Fruit fly (Drosophila melanogaster) whole organism, embryonic: Measurements from ENCODE around the gene Cyp313b1.

Experiments
- B-H2 ChIP-seq: fragments of 200-800 bp; sonication (Bioruptor generic); optimal IDR thresholded peaks from 2 replicates; lab custom pipeline; 2018; ENCODE audit warnings: missing biosample characterization, mild to moderate bottlenecking, missing genetic modification characterization
- BEAF-32 ChIP-seq: fragments of 200-800 bp; sonication (Bioruptor generic); optimal IDR thresholded peaks from 3 replicates; lab custom pipeline; 2017; ENCODE audit warnings: missing biosample characterization, missing genetic modification characterization, mild to moderate bottlenecking, moderate library complexity, missing genetic modification reagents
- CG10147 ChIP-seq: fragments of 200-800 bp; sonication (Bioruptor generic); optimal IDR thresholded peaks from 2 replicates; lab custom pipeline; 2019; ENCODE audit warnings: missing biosample characterization, mild to moderate bottlenecking, missing genetic modification characterization, moderate library complexity
- CG10321 ChIP-seq: fragments of 200-800 bp; sonication (Bioruptor generic); IDR thresholded peaks from 2 replicates; pipeline ENCODE4 v1.3.6; 2022; ENCODE audit warnings: missing biosample characterization, missing genetic modification characterization
- CG10959 ChIP-seq: fragments of 200-800 bp; sonication (Bioruptor generic); IDR thresholded peaks from 2 replicates; pipeline ENCODE4 v1.3.6; 2022; ENCODE audit warnings: missing biosample characterization, missing genetic modification characterization
- CG10979 ChIP-seq: fragments of 200-800 bp; sonication (Bioruptor generic); optimal IDR thresholded peaks from 2 replicates; lab custom pipeline; 2018; ENCODE audit warnings: missing biosample characterization, mild to moderate bottlenecking, missing genetic modification characterization, moderate library complexity
- CG11695 ChIP-seq: fragments of 200-800 bp; sonication (Bioruptor generic); IDR thresholded peaks from 3 replicates; pipeline ENCODE4 v1.3.6; 2022; ENCODE audit warnings: missing biosample characterization, missing genetic modification characterization
- CG12391 ChIP-seq: fragments of 200-800 bp; sonication (Bioruptor generic); optimal IDR thresholded peaks from 3 replicates; lab custom pipeline; 2018; ENCODE audit warnings: missing biosample characterization, mild to moderate bottlenecking, missing genetic modification characterization, moderate library complexity
- CG13424 ChIP-seq: fragments of 200-800 bp; sonication (Bioruptor generic); optimal IDR thresholded peaks from 2 replicates; lab custom pipeline; 2019; ENCODE audit warnings: missing biosample characterization, mild to moderate bottlenecking, missing genetic modification characterization, moderate library complexity
- CG14014 ChIP-seq: fragments of 200-800 bp; sonication (Bioruptor generic); IDR thresholded peaks from 2 replicates; pipeline ENCODE4 v1.3.6; 2022; ENCODE audit warnings: missing biosample characterization, missing genetic modification characterization
- CG1529 ChIP-seq: fragments of 200-800 bp; sonication (Bioruptor generic); optimal IDR thresholded peaks from 3 replicates; lab custom pipeline; 2018; ENCODE audit warnings: missing biosample characterization, missing genetic modification characterization
- CG15514 ChIP-seq: fragments of 200-800 bp; sonication (Bioruptor generic); optimal IDR thresholded peaks from 3 replicates; lab custom pipeline; 2017; ENCODE audit warnings: missing biosample characterization, missing genetic modification characterization, mild to moderate bottlenecking, moderate library complexity, missing genetic modification reagents
- CG1603 ChIP-seq: fragments of 200-800 bp; sonication (Bioruptor generic); optimal IDR thresholded peaks from 2 replicates; lab custom pipeline; 2019; ENCODE audit warnings: missing biosample characterization, mild to moderate bottlenecking, missing genetic modification characterization, moderate library complexity
- CG17328 ChIP-seq: fragments of 200-800 bp; sonication (Bioruptor generic); IDR thresholded peaks from 2 replicates; pipeline ENCODE4 v1.3.6; 2022; ENCODE audit warnings: missing biosample characterization, missing genetic modification characterization
- CG2120 ChIP-seq: fragments of 200-800 bp; sonication (Bioruptor generic); optimal IDR thresholded peaks from 3 replicates; lab custom pipeline; 2016; ENCODE audit warnings: missing biosample characterization, missing genetic modification characterization
- CG30403 ChIP-seq: fragments of 200-800 bp; sonication (Bioruptor generic); optimal IDR thresholded peaks from 3 replicates; lab custom pipeline; 2016; ENCODE audit warnings: missing biosample characterization, missing genetic modification characterization
- CG30431 ChIP-seq: fragments of 200-800 bp; sonication (Bioruptor generic); optimal IDR thresholded peaks from 2 replicates; lab custom pipeline; 2017; ENCODE audit warnings: missing biosample characterization, missing genetic modification characterization
- CG31388 ChIP-seq: fragments of 200-800 bp; sonication (Bioruptor generic); optimal IDR thresholded peaks from 2 replicates; lab custom pipeline; 2016; ENCODE audit warnings: missing biosample characterization, missing genetic modification characterization
- CG32767 ChIP-seq: fragments of 200-800 bp; sonication (Bioruptor generic); IDR thresholded peaks from 2 replicates; pipeline ENCODE4 v1.3.6; 2022; ENCODE audit warnings: missing biosample characterization, missing genetic modification characterization
- CG32772 ChIP-seq: fragments of 200-800 bp; sonication (Bioruptor generic); IDR thresholded peaks from 2 replicates; pipeline ENCODE4 v1.3.6; 2022; ENCODE audit warnings: missing biosample characterization, missing genetic modification characterization
- CG3407 ChIP-seq: fragments of 200-800 bp; sonication (Bioruptor generic); optimal IDR thresholded peaks from 2 replicates; lab custom pipeline; 2018; ENCODE audit warnings: missing biosample characterization, mild to moderate bottlenecking, missing genetic modification characterization
- CG4617 ChIP-seq: fragments of 200-800 bp; sonication (Bioruptor generic); optimal IDR thresholded peaks from 3 replicates; lab custom pipeline; 2016; ENCODE audit warnings: missing biosample characterization, missing genetic modification characterization, borderline replicate concordance
- CG8924 ChIP-seq: fragments of 200-800 bp; optimal IDR thresholded peaks from 3 replicates; lab custom pipeline; 2019; ENCODE audit warnings: missing biosample characterization, mild to moderate bottlenecking, missing genetic modification characterization, moderate library complexity
- CkIIα-i1 ChIP-seq: fragments of 200-800 bp; sonication (Bioruptor generic); IDR thresholded peaks from 2 replicates; pipeline ENCODE4 v1.3.6; 2022; ENCODE audit warnings: missing biosample characterization, missing genetic modification characterization
- Dfd ChIP-seq, 2 experiments: fragments of >200 bp; optimal IDR thresholded peaks; 2 replicates each; lab custom pipeline; 2017; ENCODE audit warnings: missing biosample characterization in 2 of 2, missing genetic modification characterization in 2 of 2
- Ets97D ChIP-seq: fragments of 200-800 bp; sonication (Bioruptor generic); optimal IDR thresholded peaks from 3 replicates; lab custom pipeline; 2016; ENCODE audit warnings: missing biosample characterization, missing genetic modification characterization
- Fer3 ChIP-seq: fragments of 200-800 bp; sonication (Bioruptor generic); optimal IDR thresholded peaks from 2 replicates; lab custom pipeline; 2018; ENCODE audit warnings: missing biosample characterization, mild to moderate bottlenecking, missing genetic modification characterization, moderate library complexity
- HLH3B ChIP-seq: fragments of 200-800 bp; sonication (Bioruptor generic); IDR thresholded peaks from 2 replicates; pipeline ENCODE4 v1.3.6; 2022; ENCODE audit warnings: missing biosample characterization, missing genetic modification characterization
- Oli ChIP-seq: fragments of 200-800 bp; sonication (Bioruptor generic); optimal IDR thresholded peaks from 2 replicates; lab custom pipeline; 2018; ENCODE audit warnings: missing biosample characterization, mild to moderate bottlenecking, missing genetic modification characterization, moderate library complexity
- PHDP ChIP-seq: fragments of 200-800 bp; sonication (Bioruptor generic); optimal IDR thresholded peaks from 3 replicates; lab custom pipeline; 2018; ENCODE audit warnings: missing biosample characterization, mild to moderate bottlenecking, missing genetic modification characterization, moderate library complexity
- Side ChIP-seq: fragments of 200-800 bp; sonication (Bioruptor generic); optimal IDR thresholded peaks from 2 replicates; lab custom pipeline; 2016; ENCODE audit warnings: missing biosample characterization, missing genetic modification characterization
- br ChIP-seq: fragments of >200 bp; optimal IDR thresholded peaks from 2 replicates; lab custom pipeline; 2017
- crc ChIP-seq: fragments of 200-800 bp; sonication (Bioruptor generic); optimal IDR thresholded peaks from 2 replicates; lab custom pipeline; 2016; ENCODE audit warnings: missing biosample characterization, missing genetic modification characterization
- cwo ChIP-seq: fragments of 200-800 bp; sonication (Bioruptor generic); optimal IDR thresholded peaks from 3 replicates; lab custom pipeline; 2017; ENCODE audit warnings: missing biosample characterization, missing genetic modification characterization, mild to moderate bottlenecking, moderate library complexity, missing genetic modification reagents
- dysf ChIP-seq: fragments of 200-800 bp; sonication (Bioruptor generic); IDR thresholded peaks from 3 replicates; pipeline ENCODE4 v1.3.6; 2022; ENCODE audit warnings: missing biosample characterization, missing genetic modification characterization
- en ChIP-seq: fragments of 200-800 bp; sonication (Bioruptor generic); optimal IDR thresholded peaks from 2 replicates; lab custom pipeline; 2016; ENCODE audit warnings: missing biosample characterization, missing genetic modification characterization
- fu2 ChIP-seq: fragments of 200-800 bp; sonication (Bioruptor generic); optimal IDR thresholded peaks from 2 replicates; lab custom pipeline; 2016; ENCODE audit warnings: missing biosample characterization, missing genetic modification characterization
- gro ChIP-seq: fragments of 200-800 bp; sonication (Bioruptor generic); optimal IDR thresholded peaks from 2 replicates; lab custom pipeline; 2016; ENCODE audit warnings: missing biosample characterization, missing genetic modification characterization
- jing ChIP-seq: fragments of 200-800 bp; sonication (Bioruptor generic); optimal IDR thresholded peaks from 2 replicates; lab custom pipeline; 2018; ENCODE audit warnings: missing biosample characterization, mild to moderate bottlenecking, missing genetic modification characterization
- jumu ChIP-seq: fragments of 200-800 bp; sonication (Bioruptor generic); optimal IDR thresholded peaks from 3 replicates; lab custom pipeline; 2016; ENCODE audit warnings: missing biosample characterization, missing genetic modification characterization
- mirr ChIP-seq: fragments of 200-800 bp; sonication (Bioruptor generic); optimal IDR thresholded peaks from 3 replicates; lab custom pipeline; 2018; ENCODE audit warnings: missing biosample characterization, mild to moderate bottlenecking, missing genetic modification characterization
- nerfin-1 ChIP-seq: fragments of 200-800 bp; sonication (Bioruptor generic); optimal IDR thresholded peaks from 3 replicates; lab custom pipeline; 2019; ENCODE audit warnings: missing biosample characterization, mild to moderate bottlenecking, missing genetic modification characterization, moderate library complexity
- onecut ChIP-seq: fragments of 200-800 bp; sonication (Bioruptor generic); IDR thresholded peaks from 2 replicates; pipeline ENCODE4 v1.3.6; 2022; ENCODE audit warnings: missing biosample characterization, missing genetic modification characterization
- shn ChIP-seq: fragments of 200-800 bp; sonication (Bioruptor generic); optimal IDR thresholded peaks from 3 replicates; lab custom pipeline; 2016; ENCODE audit warnings: missing biosample characterization, missing genetic modification characterization
- tgo ChIP-seq: fragments of 200-800 bp; sonication (Bioruptor generic); IDR thresholded peaks from 3 replicates; pipeline ENCODE4 v1.3.6; 2022; ENCODE audit warnings: missing biosample characterization, missing genetic modification characterization
- tx ChIP-seq: fragments of 200-800 bp; sonication (Bioruptor generic); optimal IDR thresholded peaks from 2 replicates; lab custom pipeline; 2016; ENCODE audit warnings: missing biosample characterization, missing genetic modification characterization
- vnd ChIP-seq: fragments of 200-800 bp; sonication (Bioruptor generic); IDR thresholded peaks from 3 replicates; pipeline ENCODE4 v1.3.6; 2022; ENCODE audit warnings: missing biosample characterization, missing genetic modification characterization; ENCODE audit not compliant: partially characterized antibody
- z ChIP-seq: fragments of 200-800 bp; sonication (Bioruptor generic); IDR thresholded peaks from 3 replicates; pipeline ENCODE4 v1.3.6; 2022; ENCODE audit warnings: missing biosample characterization, missing genetic modification characterization
- zen ChIP-seq: fragments of 200-800 bp; sonication (Bioruptor generic); optimal IDR thresholded peaks from 3 replicates; lab custom pipeline; 2018; ENCODE audit warnings: missing biosample characterization, mild to moderate bottlenecking, missing genetic modification characterization, moderate library complexity

The Cyp313b1 gene

dm6 chr3R:8670529-8671491, 25.4 kb upstream of the Cyp313b1 start, which contains the start of gene p (continued):
- TF ChIP-seq br (lab: Kevin White, UChicago): no peak
- TF ChIP-seq CG17328 (GFP tag; lab: Robert Waterston, UW): 0 out of 2 replicates have a peak, but pooled peaks have one; percentile 22
- no peak for TF ChIP-seq CG30431 (GFP tag; lab: Kevin White, UChicago)
- peak; percentile 17 for TF ChIP-seq CG12391
- TF ChIP-seq CG10979 (tag; lab: Kevin White, UChicago): peak; percentile 34
- TF ChIP-seq CG15514 (GFP tag; lab: Kevin White, UChicago): peak; percentile 4
- peak; percentile 31 for TF ChIP-seq CG13424 (tag; lab: Kevin White, UChicago)
- TF ChIP-seq PHDP (tag; lab: Kevin White, UChicago): peak; percentile 56
- no peak for TF ChIP-seq Ets97D (GFP tag; lab: Kevin White, UChicago)
- TF ChIP-seq en (GFP tag; lab: Kevin White, UChicago): no peak
- TF ChIP-seq jumu (GFP tag; lab: Kevin White, UChicago): no peak
- peak; percentile 21 for TF ChIP-seq Fer3 (tag; lab: Kevin White, UChicago)
- TF ChIP-seq CG30403 (GFP tag; lab: Kevin White, UChicago): peak; percentile 43
- peak; percentile 17 for TF ChIP-seq Oli (tag; lab: Kevin White, UChicago)
- TF ChIP-seq jing (GFP tag; lab: Kevin White, UChicago): no peak
- TF ChIP-seq Dfd (GFP tag; optimal IDR thresholded peaks at IDR 0.05; lab: Kevin White, UChicago): no peak
- no peak for TF ChIP-seq CG4617 (GFP tag; lab: Kevin White, UChicago)
- peak; percentile 40; the same call in 1 of the 2 replicates for TF ChIP-seq CG14014
- no peak for TF ChIP-seq CG32767 (GFP tag; lab: Robert Waterston, UW)
- TF ChIP-seq nerfin-1: peak; percentile 57
- no peak for TF ChIP-seq tgo
- TF ChIP-seq CG3407: peak; percentile 7
- no peak for TF ChIP-seq tx (GFP tag; lab: Kevin White, UChicago)
- no peak for TF ChIP-seq CG1529 (GFP tag; lab: Kevin White, UChicago)
- peak; percentile 45 for TF ChIP-seq fu2 (GFP tag; lab: Kevin White, UChicago)
- TF ChIP-seq vnd (GFP tag; lab: Robert Waterston, UW): no peak
- TF ChIP-seq CG10321: peak; percentile 63; the same call in 1 of the 2 replicates
- peak; percentile 18 for TF ChIP-seq CG10147 (GFP tag; lab: Kevin White, UChicago)
- no peak for TF ChIP-seq zen (tag; lab: Kevin White, UChicago)
- TF ChIP-seq CkIIα-i1: no peak
- TF ChIP-seq cwo (GFP tag; lab: Kevin White, UChicago): peak; percentile 78
- 0 out of 2 replicates have a peak, but pooled peaks have one; percentile 12 for TF ChIP-seq onecut (GFP tag; lab: Robert Waterston, UW)
- peak; percentile 34 for TF ChIP-seq mirr (GFP tag; lab: Kevin White, UChicago)
- peak; percentile 18 for TF ChIP-seq CG1603
- peak; percentile 28 for TF ChIP-seq Side (GFP tag; lab: Kevin White, UChicago)
- TF ChIP-seq CG10959 (GFP tag; lab: Robert Waterston, UW): no peak
- peak; percentile 66 for TF ChIP-seq CG2120 (GFP tag; lab: Kevin White, UChicago)
- TF ChIP-seq HLH3B (GFP tag; lab: Robert Waterston, UW): peak; percentile 28; the same call in 1 of the 2 replicates
- no peak for TF ChIP-seq BEAF-32
- TF ChIP-seq CG31388 (GFP tag; lab: Kevin White, UChicago): no peak
- peak; percentile 26; the same call in 1 of the 3 replicates for TF ChIP-seq CG11695 (GFP tag; lab: Robert Waterston, UW)
- TF ChIP-seq gro: no peak
- TF ChIP-seq shn: peak; percentile 39
- peak; percentile 36 for TF ChIP-seq B-H2
- peak; percentile 21 for TF ChIP-seq CG8924 (tag; lab: Kevin White, UChicago)
- no peak for TF ChIP-seq z (GFP tag; lab: Robert Waterston, UW)
- TF ChIP-seq crc (GFP tag; lab: Kevin White, UChicago): peak; percentile 7
- peak; percentile 61 for TF ChIP-seq CG32772 (GFP tag; lab: Robert Waterston, UW)
- 0 out of 3 replicates have a peak, but pooled peaks have one; percentile 11 for TF ChIP-seq dysf (GFP tag; lab: Robert Waterston, UW)
